Fruit fly (Drosophila melanogaster) S2 (cell line): ENCODE results near the gene klg.

Experiments
- CG8478 ChIP-seq: fragments of >200 bp; optimal IDR thresholded peaks from 2 replicates; lab custom pipeline; 2018
- CTCF ChIP-seq, 2 experiments: fragments of >200 bp; optimal IDR thresholded peaks; 2 replicates each; lab custom pipeline; 2018

klg gene

DNA sequence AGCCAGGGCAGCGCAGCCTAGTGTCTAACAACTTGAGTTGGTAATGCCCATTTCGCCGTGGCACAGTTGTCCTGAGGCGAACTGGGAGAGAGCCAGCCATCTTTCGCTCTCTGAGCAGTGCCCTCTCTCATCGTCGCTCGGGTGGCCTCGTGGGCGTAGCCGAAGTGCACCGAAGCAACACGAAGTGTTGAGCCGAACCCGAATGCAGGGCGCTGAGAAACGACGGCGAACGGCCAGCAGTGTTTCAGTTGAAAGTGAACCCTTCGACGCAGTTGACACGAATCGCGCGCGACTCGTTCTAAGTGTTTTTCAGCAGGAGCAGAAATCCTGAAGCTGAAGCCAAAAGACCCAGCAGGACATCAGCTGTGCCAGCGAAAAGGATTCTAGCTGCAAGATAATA lies at the start of gene klg:
TSS of gene klg (plus strand) at position 244 of the 400 bp plus-strand sequence.
- no peak for TF ChIP-seq CG8478 (lab: Kevin White, UChicago)
- peak; percentile 18 to 37 for TF ChIP-seq CTCF (optimal IDR thresholded peaks at IDR 0.05; lab: Kevin White, UChicago)

DNA sequence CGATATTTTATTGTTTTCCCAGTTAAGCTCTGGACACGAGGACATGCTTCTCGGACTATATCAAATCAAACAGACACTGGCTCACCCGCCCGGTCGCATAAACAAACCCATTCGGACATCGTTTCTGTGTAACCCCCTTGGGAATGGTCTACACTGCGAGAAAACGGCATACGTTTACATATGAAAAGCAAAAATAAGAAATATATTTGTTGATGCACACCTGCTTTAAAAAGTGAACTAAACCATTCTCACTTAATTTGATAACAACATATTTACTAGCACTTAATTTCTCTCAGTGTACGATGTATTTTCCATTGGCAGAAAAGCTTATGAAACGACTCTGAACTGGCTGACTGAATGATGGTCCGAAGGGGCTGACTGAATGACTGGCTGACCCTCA lies 37.1 kb upstream of the klg start:
- TF ChIP-seq CG8478 (lab: Kevin White, UChicago) (no peak), CTCF (optimal IDR thresholded peaks at IDR 0.05; lab: Kevin White, UChicago) (no peak)

DNA sequence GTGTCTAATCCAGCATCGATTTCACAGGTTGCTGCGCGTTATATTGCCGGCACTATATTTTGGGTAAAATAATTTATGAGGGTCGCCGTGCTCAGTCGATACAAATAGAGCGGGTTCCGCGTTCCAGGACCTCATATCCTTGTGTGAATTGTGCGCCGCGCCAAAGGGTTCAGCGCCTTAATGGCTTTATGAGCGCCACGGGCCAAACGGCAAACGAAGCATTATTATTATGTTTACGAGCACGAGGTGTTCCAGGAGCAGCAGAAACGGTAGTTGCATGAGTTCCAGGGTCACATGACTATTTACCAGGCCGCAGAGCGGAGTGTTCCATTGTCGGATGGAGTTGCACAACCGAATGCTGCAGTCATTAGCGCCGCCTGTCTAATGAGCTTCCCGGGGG lies 21.5 kb upstream of the klg start:
- no peak for TF ChIP-seq CG8478 (lab: Kevin White, UChicago)
- TF ChIP-seq CTCF (optimal IDR thresholded peaks at IDR 0.05; lab: Kevin White, UChicago), result no peak

DNA sequence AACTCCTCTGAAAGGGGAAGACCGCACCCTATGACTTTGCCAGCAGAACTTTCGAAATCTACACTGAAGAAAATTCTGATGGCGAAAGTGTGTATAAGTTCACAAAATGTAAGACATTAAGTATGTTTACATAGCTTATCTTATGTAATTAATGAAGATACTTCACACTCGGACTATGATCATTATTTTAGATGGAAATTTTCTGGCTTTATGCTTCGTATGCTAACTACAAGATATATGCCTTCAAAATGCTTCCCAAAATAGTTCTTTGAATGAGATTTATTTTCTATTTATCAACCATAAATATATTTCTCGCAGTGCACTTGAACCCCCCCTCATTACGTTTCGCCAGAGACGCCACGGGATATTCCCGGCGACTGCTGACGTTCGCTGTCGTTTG lies 20.7 kb upstream of the klg start:
- TF ChIP-seq CTCF (optimal IDR thresholded peaks at IDR 0.05; lab: Kevin White, UChicago), result no peak
- TF ChIP-seq CG8478 (lab: Kevin White, UChicago), result no peak

DNA sequence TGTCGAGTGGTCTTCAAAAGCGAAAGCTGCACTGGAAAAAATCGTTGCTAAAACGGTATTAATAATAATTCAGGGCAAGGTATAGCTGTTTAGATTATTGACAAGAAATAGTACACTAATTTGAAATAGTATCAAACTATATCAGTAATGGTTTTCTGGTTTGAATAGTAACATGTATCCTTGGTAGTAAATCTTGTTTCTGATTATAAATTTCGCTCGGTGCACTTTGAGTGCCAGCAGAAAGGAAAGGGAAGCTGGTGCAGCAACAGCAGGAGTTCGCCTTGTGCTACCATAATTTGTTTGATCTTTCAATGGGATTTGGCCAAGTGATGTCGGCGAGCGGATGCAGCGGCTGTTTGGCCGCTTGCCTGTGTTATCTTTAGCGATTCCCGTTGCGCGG lies 12.3 kb upstream of the klg start:
- TF ChIP-seq CTCF (optimal IDR thresholded peaks at IDR 0.05; lab: Kevin White, UChicago) (no peak), CG8478 (lab: Kevin White, UChicago) (no peak)

- TF ChIP-seq CG8478 (lab: Kevin White, UChicago) (no peak), CTCF (optimal IDR thresholded peaks at IDR 0.05; lab: Kevin White, UChicago) (no peak)
Observed at dm6 chr3R:22889302-22889701, 9.8 kb upstream of the klg start.

- no peak for TF ChIP-seq CG8478 (lab: Kevin White, UChicago)
- no peak for TF ChIP-seq CTCF (optimal IDR thresholded peaks at IDR 0.05; lab: Kevin White, UChicago)
Observed at dm6 chr3R:22891707-22892106, 7.4 kb upstream of the klg start.

DNA sequence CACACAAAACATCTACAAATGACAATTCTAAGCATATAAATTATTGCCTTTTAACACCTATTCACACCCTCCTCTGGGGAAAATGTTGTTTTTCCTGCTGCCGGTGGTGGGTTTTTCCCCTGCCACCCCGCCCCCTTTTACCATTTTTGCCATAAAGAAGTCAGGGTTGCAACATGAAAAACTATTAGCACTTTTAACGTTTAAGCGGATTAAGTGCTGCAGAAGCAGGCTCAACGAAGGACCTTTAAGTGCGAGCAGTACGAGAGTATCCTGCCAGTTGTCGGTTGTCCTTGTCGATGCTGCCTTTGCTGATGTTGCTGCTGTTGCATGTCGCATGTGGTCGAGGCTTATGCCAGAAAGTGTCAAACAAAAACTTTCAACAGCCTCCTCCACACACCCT lies 3.7 kb upstream of the klg start:
- TF ChIP-seq CG8478 (lab: Kevin White, UChicago) (no peak), CTCF (optimal IDR thresholded peaks at IDR 0.05; lab: Kevin White, UChicago) (no peak)

DNA sequence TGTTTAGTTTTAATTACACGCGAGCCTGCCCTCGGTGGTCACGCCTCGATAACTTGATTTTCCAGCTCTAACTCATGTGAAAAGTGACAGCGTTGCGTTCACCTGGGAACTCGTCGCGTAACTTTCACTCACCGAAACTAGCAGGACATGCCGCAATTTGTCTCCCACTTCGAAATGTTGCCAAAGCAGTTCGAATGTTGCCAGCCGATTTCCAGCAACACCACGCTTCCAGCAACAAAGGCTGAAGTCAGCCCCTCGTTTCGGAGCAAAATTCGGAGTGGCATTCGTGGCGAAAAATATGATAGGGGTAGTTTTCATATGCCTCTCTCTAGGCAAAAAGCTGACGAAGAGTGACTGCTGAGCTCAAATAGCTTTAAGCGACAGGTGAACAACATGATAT lies 777 bp upstream of the klg start:
- no peak for TF ChIP-seq CTCF (optimal IDR thresholded peaks at IDR 0.05; lab: Kevin White, UChicago)
- no peak for TF ChIP-seq CG8478 (lab: Kevin White, UChicago)

dm6 chr3R:22911049-22911448 lies 12.0 kb downstream of the klg start:
- no peak for TF ChIP-seq CTCF (optimal IDR thresholded peaks at IDR 0.05; lab: Kevin White, UChicago)
- no peak for TF ChIP-seq CG8478 (lab: Kevin White, UChicago)

- TF ChIP-seq CG8478 (lab: Kevin White, UChicago) (no peak), CTCF (optimal IDR thresholded peaks at IDR 0.05; lab: Kevin White, UChicago) (no peak)
Observed at dm6 chr3R:22923052-22923451, 24.0 kb downstream of the klg start, which contains the start of gene CG6660. Gene CG6660, plus strand, starts transcription at chr3R:22923352.

DNA sequence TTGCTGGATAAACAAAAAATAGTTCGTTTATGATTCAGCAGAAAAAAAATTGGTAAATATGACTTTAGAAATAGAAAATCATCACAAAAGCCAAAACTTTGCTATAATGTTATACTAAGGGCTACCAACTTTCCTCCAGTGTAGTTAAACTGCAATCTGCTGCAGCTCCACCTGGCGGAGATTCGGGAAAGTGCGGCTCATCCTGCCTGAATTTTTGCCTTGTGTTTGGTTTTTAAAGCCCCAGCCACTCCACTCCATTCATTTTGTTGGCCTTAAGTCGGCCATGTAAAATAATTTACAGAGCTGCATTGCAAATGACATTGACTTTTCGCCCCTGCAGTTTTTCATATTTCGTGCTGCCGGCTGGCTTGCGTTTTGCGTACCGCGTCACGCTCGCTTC lies 66.1 kb downstream of the klg start:
- TF ChIP-seq CTCF (optimal IDR thresholded peaks at IDR 0.05; lab: Kevin White, UChicago) (peak; percentile 64 to 71), CG8478 (lab: Kevin White, UChicago) (no peak)

- TF ChIP-seq CG8478 (lab: Kevin White, UChicago) (no peak), CTCF (optimal IDR thresholded peaks at IDR 0.05; lab: Kevin White, UChicago) (no peak)
Observed at dm6 chr3R:22965984-22966383, 66.9 kb downstream of the klg start, which contains the start of gene Tpl94D. Gene Tpl94D, plus strand, starts transcription at chr3R:22966284.

DNA sequence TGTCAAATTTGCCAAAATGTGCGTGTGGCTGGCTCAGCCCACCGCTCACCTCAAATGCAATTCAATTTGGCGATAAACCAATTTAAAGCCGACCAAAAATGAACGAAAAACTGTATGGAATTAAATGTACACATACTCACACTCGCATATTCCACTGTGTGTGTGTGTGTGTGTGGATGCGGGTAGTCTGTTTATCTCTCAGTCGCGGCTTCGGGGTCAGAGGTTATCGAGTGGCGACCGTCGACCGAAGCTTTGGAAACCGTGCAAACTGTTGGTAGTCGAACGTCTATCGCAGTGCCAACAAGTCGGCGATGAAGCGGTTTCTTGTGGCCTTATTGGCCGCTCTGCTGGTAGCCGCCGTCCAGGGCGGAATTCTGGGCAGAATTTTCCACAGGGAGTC lies 77.9 kb downstream of the klg start, which contains the start of gene Gbp3:
TSS of gene Gbp3 (plus strand) at position 274 of the 400 bp plus-strand sequence.
- TF ChIP-seq CG8478 (lab: Kevin White, UChicago) (no peak), CTCF (optimal IDR thresholded peaks at IDR 0.05; lab: Kevin White, UChicago) (no peak)

DNA sequence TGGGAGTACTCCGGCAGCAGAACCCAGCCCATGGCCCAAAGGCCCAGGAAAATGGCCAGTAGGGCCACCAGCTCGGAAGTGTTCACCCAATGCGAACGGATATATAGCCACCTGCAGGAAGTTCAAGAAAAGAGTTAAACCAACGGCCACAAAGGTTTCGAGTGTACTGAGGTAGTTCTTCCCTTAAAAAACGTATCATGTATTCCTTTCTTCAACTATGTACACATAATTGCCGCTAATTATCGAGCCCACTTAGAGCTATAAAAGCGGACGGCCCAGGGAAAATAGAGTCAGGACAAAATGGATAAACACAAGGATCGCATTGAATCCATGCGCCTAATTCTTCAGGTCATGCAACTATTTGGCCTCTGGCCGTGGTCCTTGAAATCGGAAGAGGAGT lies 87.9 kb downstream of the klg start, which contains the start of gene Or94a:
TSS of gene Or94a (plus strand) at position 301 of the 400 bp plus-strand sequence.
- no peak for TF ChIP-seq CTCF (optimal IDR thresholded peaks at IDR 0.05; lab: Kevin White, UChicago)
- no peak for TF ChIP-seq CG8478 (lab: Kevin White, UChicago)

dm6 chr3R:22988995-22989394 lies 89.9 kb downstream of the klg start, which contains the start of gene Or94b:
Gene Or94b, plus strand, starts transcription at chr3R:22989295.
- no peak for TF ChIP-seq CG8478 (lab: Kevin White, UChicago)
- no peak for TF ChIP-seq CTCF (optimal IDR thresholded peaks at IDR 0.05; lab: Kevin White, UChicago)
